Worm (Caenorhabditis elegans) whole organism, L4 larva: Measurements from ENCODE around the gene B0244.7.

Source experiments
- F26F4.8 ChIP-seq: fragments of 200-800 bp; sonication (Bioruptor generic); conservative IDR thresholded peaks from 2 replicates; pipeline ENCODE4 v1.3.6; 2022; ENCODE audit warnings: missing genetic modification characterization, missing compliant biosample characterization
- F37D6.2 ChIP-seq: sonication (generic microtip); optimal IDR thresholded peaks from 2 replicates; lab custom pipeline; 2016; ENCODE audit warnings: mild to moderate bottlenecking, missing genetic modification characterization, missing compliant biosample characterization
- F44E2.7 ChIP-seq: fragments of 200-800 bp; sonication (Bioruptor generic); IDR thresholded peaks from 2 replicates; pipeline ENCODE4 v2.1.2; 2022; ENCODE audit warnings: missing genetic modification characterization, missing compliant biosample characterization
- R02D3.7 ChIP-seq: fragments of 150-350 bp; sonication (generic microtip); optimal IDR thresholded peaks from 3 replicates; lab custom pipeline; 2014; ENCODE audit warnings: missing biosample characterization, missing genetic modification characterization
- Y48G9A.11 ChIP-seq: fragments of 200-800 bp; sonication (Bioruptor generic); IDR thresholded peaks from 2 replicates; pipeline ENCODE4 v1.3.6; 2022; ENCODE audit warnings: missing genetic modification reagents, missing genetic modification characterization, missing compliant biosample characterization
- ZK337.2 ChIP-seq: fragments of 200-800 bp; sonication (Bioruptor generic); IDR thresholded peaks from 2 replicates; pipeline ENCODE4 v1.3.6; 2022; ENCODE audit warnings: missing genetic modification reagents, missing genetic modification characterization, missing compliant biosample characterization
- aha-1 ChIP-seq: fragments of 150-350 bp; peaks from one replicate; lab custom pipeline; 2014; ENCODE audit warnings: missing biosample characterization, missing genetic modification characterization
- aly-2 ChIP-seq: sonication (generic microtip); optimal IDR thresholded peaks from 2 replicates; lab custom pipeline; 2018; ENCODE audit warnings: missing biosample characterization, missing genetic modification characterization
- ceh-32 ChIP-seq: sonication (generic microtip); optimal IDR thresholded peaks from 2 replicates; lab custom pipeline; 2016; ENCODE audit warnings: mild to moderate bottlenecking, missing genetic modification characterization, missing compliant biosample characterization; ENCODE audit not compliant: poor library complexity
- ceh-44 ChIP-seq: fragments of 200-800 bp; sonication (Bioruptor generic); IDR thresholded peaks from 2 replicates; pipeline ENCODE4 v1.3.6; 2022; ENCODE audit warnings: missing genetic modification reagents, missing genetic modification characterization, missing compliant biosample characterization
- ctbp-1 ChIP-seq: fragments of 200-800 bp; sonication (Bioruptor generic); IDR thresholded peaks from 2 replicates; pipeline ENCODE4 v1.3.6; 2022; ENCODE audit warnings: missing genetic modification reagents, missing genetic modification characterization, missing compliant biosample characterization
- daf-16 ChIP-seq, 3 experiments: sonication (generic microtip); optimal IDR thresholded peaks; 2 replicates each; lab custom pipeline; 2016 to 2017; ENCODE audit warnings: missing genetic modification characterization in 3 of 3, missing genetic modification reagents in 3 of 3, mild to moderate bottlenecking in 2 of 3, missing compliant biosample characterization in 2 of 3, missing biosample characterization in 1 of 3, moderate library complexity in 1 of 3
- daf-8 ChIP-seq: fragments of 200-800 bp; sonication (Bioruptor generic); IDR thresholded peaks from 2 replicates; pipeline ENCODE4 v1.3.6; 2022; ENCODE audit warnings: missing genetic modification characterization, missing compliant biosample characterization
- egl-43 ChIP-seq: fragments of 200-800 bp; sonication (Bioruptor generic); IDR thresholded peaks from 2 replicates; pipeline ENCODE4 v1.3.6; 2022; ENCODE audit warnings: missing genetic modification reagents, missing genetic modification characterization, missing compliant biosample characterization
- gei-8 ChIP-seq: fragments of 200-800 bp; sonication (Bioruptor generic); optimal IDR thresholded peaks from 2 replicates; lab custom pipeline; 2018; ENCODE audit warnings: mild to moderate bottlenecking, missing genetic modification characterization, missing compliant biosample characterization
- hif-1 ChIP-seq, 2 experiments: sonication (generic microtip); optimal IDR thresholded peaks; 2 replicates each; lab custom pipeline; 2016 to 2017; ENCODE audit warnings: missing compliant biosample characterization in 2 of 2, missing genetic modification characterization in 2 of 2, missing genetic modification reagents in 2 of 2, missing genotype in 2 of 2, mild to moderate bottlenecking in 1 of 2
- hlh-11 ChIP-seq: fragments of 200-800 bp; sonication (Bioruptor generic); optimal IDR thresholded peaks from 2 replicates; lab custom pipeline; 2018; ENCODE audit warnings: mild to moderate bottlenecking, missing genetic modification characterization, missing compliant biosample characterization
- lin-15B ChIP-seq: fragments of 150-350 bp; sonication (generic microtip); optimal IDR thresholded peaks from 3 replicates; lab custom pipeline; 2014; ENCODE audit warnings: missing biosample characterization, missing genetic modification characterization
- lsy-2 ChIP-seq, 2 experiments: fragments of 150-350 bp in 1 of 2; sonication (generic microtip) in 1 of 2; optimal IDR thresholded peaks; 2 replicates each; lab custom pipeline; 2014 to 2017; ENCODE audit warnings: missing biosample characterization in 2 of 2, missing genetic modification characterization in 2 of 2
- mes-2 ChIP-seq: sonication (generic microtip); optimal IDR thresholded peaks from 2 replicates; lab custom pipeline; 2016; ENCODE audit warnings: missing genotype, mild to moderate bottlenecking, missing genetic modification characterization, missing compliant biosample characterization; ENCODE audit not compliant: poor library complexity, severe bottlenecking
- mxl-2 ChIP-seq: fragments of 200-800 bp; sonication (Bioruptor generic); conservative IDR thresholded peaks from 2 replicates; pipeline ENCODE4 v1.3.6; 2022; ENCODE audit warnings: missing genetic modification reagents, missing genetic modification characterization, missing compliant biosample characterization
- nhr-11 ChIP-seq: fragments of 150-350 bp; optimal IDR thresholded peaks from 2 replicates; lab custom pipeline; 2014; ENCODE audit warnings: missing biosample characterization, missing genetic modification characterization
- nhr-25 ChIP-seq: sonication (generic microtip); optimal IDR thresholded peaks from 2 replicates; lab custom pipeline; 2017; ENCODE audit warnings: missing genetic modification characterization, mild to moderate bottlenecking, missing compliant biosample characterization, antibody characterized with exemption, moderate library complexity, borderline replicate concordance; ENCODE audit not compliant: insufficient read depth
- nhr-28 ChIP-seq: fragments of 150-350 bp; optimal IDR thresholded peaks from 2 replicates; lab custom pipeline; 2014; ENCODE audit warnings: missing biosample characterization, missing genetic modification characterization
- nhr-41 ChIP-seq: fragments of 200-800 bp; sonication (Bioruptor generic); IDR thresholded peaks from 2 replicates; pipeline ENCODE4 v1.3.6; 2022; ENCODE audit warnings: missing genetic modification reagents, missing genetic modification characterization, missing compliant biosample characterization
- rbr-2 ChIP-seq: sonication (generic microtip); optimal IDR thresholded peaks from 2 replicates; lab custom pipeline; 2016; ENCODE audit warnings: missing genotype, missing genetic modification characterization, missing compliant biosample characterization
- tag-97 ChIP-seq: fragments of 200-800 bp; sonication (Bioruptor generic); IDR thresholded peaks from 2 replicates; pipeline ENCODE4 v1.3.6; 2022; ENCODE audit warnings: missing genetic modification characterization, missing compliant biosample characterization
- unc-39 ChIP-seq: sonication (generic microtip); optimal IDR thresholded peaks from 2 replicates; lab custom pipeline; 2017; ENCODE audit warnings: missing biosample characterization, missing genetic modification characterization
- unc-62 ChIP-seq, 3 experiments: fragments of 150-350 bp in 1 of 3; sonication (generic microtip); optimal IDR thresholded peaks in 2 of 3; peaks in 1 of 3; 1 replicate in 1 of 3; 2 replicates in 2 of 3; lab custom pipeline; 2014 to 2017; ENCODE audit warnings: missing biosample characterization in 3 of 3, missing genetic modification characterization in 3 of 3, missing genetic modification reagents in 3 of 3, missing genotype in 1 of 3
- vab-7 ChIP-seq: fragments of 200-800 bp; sonication (Bioruptor generic); IDR thresholded peaks from 2 replicates; pipeline ENCODE4 v1.3.6; 2022; ENCODE audit warnings: missing genetic modification reagents, missing genetic modification characterization, missing compliant biosample characterization
- ztf-7 ChIP-seq: fragments of 150-350 bp; optimal IDR thresholded peaks from 2 replicates; lab custom pipeline; 2014; ENCODE audit warnings: missing biosample characterization, missing genetic modification characterization

Gene B0244.7

DNA sequence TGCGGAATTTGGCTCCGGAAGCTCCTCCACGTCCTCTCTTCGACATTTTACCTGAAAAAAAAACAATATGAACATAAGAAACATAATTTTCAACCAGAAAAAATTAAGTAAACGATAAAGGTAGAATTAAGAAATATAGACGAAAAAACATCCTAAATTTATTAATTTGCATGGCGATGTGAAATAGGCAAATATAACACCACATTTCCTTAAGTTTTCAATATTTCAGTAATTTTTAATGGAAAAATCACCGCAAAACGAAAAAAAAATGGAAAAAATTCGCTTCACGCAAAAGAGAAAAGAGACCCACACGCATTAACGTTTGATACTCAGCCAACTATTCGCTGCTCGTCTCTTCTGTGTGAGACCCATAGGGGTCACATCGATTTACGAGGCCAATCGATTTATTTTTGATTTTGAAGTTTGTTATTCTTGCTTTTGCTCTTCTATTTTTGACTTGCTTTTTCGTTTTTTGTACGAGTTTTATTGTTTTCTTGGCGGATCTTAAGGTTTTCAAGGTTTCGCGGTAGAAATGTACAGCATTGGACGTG lies 25.1 kb upstream of the B0244.7 start, which contains the start of gene rpl-23 (continued):
- no peak for TF ChIP-seq ceh-32 (tag; lab: Kevin White, UChicago)
- TF ChIP-seq daf-8 = no peak
- TF ChIP-seq nhr-41 (GFP tag; lab: Robert Waterston, UW) = no peak
- TF ChIP-seq aha-1 (tag; lab: Kevin White, UChicago) = peak; percentile 97
- peak in 1 of 2 experiments; percentile 38 for TF ChIP-seq daf-16 (GFP tag; optimal IDR thresholded peaks at IDR 0.05; lab: Kevin White, UChicago)
- peak; percentile 72 for TF ChIP-seq daf-16 (tag; optimal IDR thresholded peaks at IDR 0.05; lab: Kevin White, UChicago)
- peak; percentile 35; the same call in 1 of the 2 replicates for TF ChIP-seq Y48G9A.11 (GFP tag; lab: Robert Waterston, UW)
- TF ChIP-seq F26F4.8 (GFP tag; lab: Robert Waterston, UW) = no peak
- no peak for TF ChIP-seq lin-15B (tag; lab: Kevin White, UChicago)
- TF ChIP-seq unc-62 (GFP tag; optimal IDR thresholded peaks at IDR 0.05 in 1 of 2; lab: Kevin White, UChicago) = peak in 1 of 2 experiments; percentile 21
- TF ChIP-seq unc-62 (tag; optimal IDR thresholded peaks at IDR 0.05; lab: Kevin White, UChicago) = no peak
- TF ChIP-seq mes-2 (tag; lab: Kevin White, UChicago) = peak; percentile 92
- peak; percentile 61 for TF ChIP-seq vab-7 (GFP tag; lab: Robert Waterston, UW)
- peak; percentile 59 for TF ChIP-seq F37D6.2 (tag; lab: Kevin White, UChicago)
- peak; percentile 73 for TF ChIP-seq ztf-7 (tag; lab: Kevin White, UChicago)
- no peak for TF ChIP-seq unc-39 (tag; lab: Kevin White, UChicago)
- TF ChIP-seq ZK337.2 = 0 out of 2 replicates have a peak, but pooled peaks have one; percentile 23
- peak; percentile 36 for TF ChIP-seq nhr-25 (tag; lab: Kevin White, UChicago)

DNA sequence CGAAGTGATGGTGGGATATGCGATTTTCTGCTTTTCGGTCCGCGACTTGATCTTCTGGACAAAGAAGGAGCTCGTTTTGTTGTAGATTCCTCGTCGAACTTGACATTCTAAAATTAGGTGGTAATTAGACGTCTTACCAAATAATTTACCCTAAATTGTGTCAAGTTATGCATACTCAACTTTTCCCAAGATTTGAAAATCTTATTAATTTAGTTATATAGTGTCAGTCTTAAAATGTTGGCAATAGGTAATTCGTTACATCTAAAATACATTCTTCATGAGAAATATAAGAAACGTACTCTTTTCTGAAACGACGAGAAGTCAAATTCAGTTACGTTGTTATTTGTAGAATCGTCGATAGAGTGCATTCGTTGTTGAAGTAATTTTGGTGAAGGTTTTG lies 23.8 kb upstream of the B0244.7 start:
- no peak for TF ChIP-seq aha-1 (tag; lab: Kevin White, UChicago)
- no peak for TF ChIP-seq nhr-11 (tag; lab: Kevin White, UChicago)
- no peak for TF ChIP-seq mes-2 (tag; lab: Kevin White, UChicago)
- no peak for TF ChIP-seq ceh-44 (GFP tag; lab: Robert Waterston, UW)
- no peak for TF ChIP-seq aly-2 (tag; lab: Kevin White, UChicago)
- TF ChIP-seq ctbp-1 (GFP tag; lab: Robert Waterston, UW) = no peak
- TF ChIP-seq hif-1 (tag; optimal IDR thresholded peaks at IDR 0.05; lab: Kevin White, UChicago) = no peak
- TF ChIP-seq R02D3.7 (tag; lab: Kevin White, UChicago) = no peak
- no peak for TF ChIP-seq F44E2.7 (GFP tag; lab: Robert Waterston, UW)
- TF ChIP-seq F37D6.2 (tag; lab: Kevin White, UChicago) = no peak
- TF ChIP-seq mxl-2 (GFP tag; lab: Robert Waterston, UW) = no peak

ce11 chrIII:5708024-5708423 lies 23.3 kb upstream of the B0244.7 start:
- TF ChIP-seq lsy-2 (tag; optimal IDR thresholded peaks at IDR 0.05; lab: Kevin White, UChicago) = no peak
- TF ChIP-seq nhr-28 (tag; lab: Kevin White, UChicago) = no peak
- TF ChIP-seq rbr-2 (tag; lab: Kevin White, UChicago) = no peak
- peak in 1 of 2 experiments; percentile 5 for TF ChIP-seq daf-16 (GFP tag; optimal IDR thresholded peaks at IDR 0.05; lab: Kevin White, UChicago)
- no peak for TF ChIP-seq daf-16 (tag; optimal IDR thresholded peaks at IDR 0.05; lab: Kevin White, UChicago)
- no peak for TF ChIP-seq gei-8 (GFP tag; lab: Kevin White, UChicago)
- TF ChIP-seq egl-43 = 0 out of 2 replicates have a peak, but pooled peaks have one; percentile 29
- peak; percentile 1 for TF ChIP-seq mes-2 (tag; lab: Kevin White, UChicago)
- no peak for TF ChIP-seq ztf-7 (tag; lab: Kevin White, UChicago)
- peak; percentile 27 for TF ChIP-seq nhr-11 (tag; lab: Kevin White, UChicago)
- TF ChIP-seq hlh-11 (tag; lab: Kevin White, UChicago) = peak; percentile 30
- TF ChIP-seq tag-97 (GFP tag; lab: Robert Waterston, UW) = no peak
- TF ChIP-seq ctbp-1 (GFP tag; lab: Robert Waterston, UW) = 0 out of 2 replicates have a peak, but pooled peaks have one; percentile 17
- TF ChIP-seq F26F4.8 (GFP tag; lab: Robert Waterston, UW) = 0 out of 2 replicates have a peak, but pooled peaks have one; percentile 5
